Worm (Caenorhabditis elegans): ENCODE measurements around the gene T26A5.6.

The T26A5.6 gene

DNA sequence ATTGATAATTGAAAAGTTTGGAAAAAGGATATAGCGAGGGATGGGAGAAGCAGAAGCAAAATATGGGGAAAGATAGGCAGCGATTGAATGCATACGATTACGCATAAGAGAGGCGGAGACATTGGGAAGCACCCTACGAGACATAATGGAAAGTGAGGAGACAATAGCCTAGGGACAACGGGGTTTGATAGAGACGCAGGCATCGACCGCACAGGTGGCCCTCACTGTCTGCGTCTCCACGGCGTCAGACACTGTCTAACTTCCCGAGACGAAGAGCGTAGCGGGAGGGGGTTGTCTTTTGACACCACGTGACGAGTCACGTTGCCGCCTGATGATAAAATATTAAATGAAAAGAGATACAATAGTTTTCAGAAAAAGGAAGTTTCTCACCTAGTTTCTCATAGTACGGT lies 29.5 kb downstream of the T26A5.6 start (continued):
- TF ChIP-seq ctbp-1 (GFP tag; IDR thresholded peaks at IDR 0.05) (peak; percentile 56; the same call in 1 of the 2 replicates), lin-1 (GFP tag; IDR thresholded peaks at IDR 0.05) (peak; percentile 95), ztf-7 (tag; optimal IDR thresholded peaks at IDR 0.05) (no peak), cey-2 (tag; optimal IDR thresholded peaks at IDR 0.05; ENCODE audit: borderline replicate concordance, insufficient read depth) (no peak), sdz-12 (GFP tag; optimal IDR thresholded peaks at IDR 0.05) (no peak), zip-2 (tag; optimal IDR thresholded peaks at IDR 0.05) (no peak), snpc-1.2 (GFP tag; IDR thresholded peaks at IDR 0.05) (no peak), madf-5 (GFP tag; IDR thresholded peaks at IDR 0.05) (no peak), nhr-11 (tag; optimal IDR thresholded peaks at IDR 0.05) (peak; percentile 82), spr-3 (GFP tag; optimal IDR thresholded peaks at IDR 0.05) (peak; percentile 78), vab-7 (GFP tag; IDR thresholded peaks at IDR 0.05) (no peak)

ce11 chrIII:6420201-6420600 lies 30.3 kb downstream of the T26A5.6 start:
- TF ChIP-seq attf-4 (tag; optimal IDR thresholded peaks at IDR 0.05), result no peak
- TF ChIP-seq ZK546.5 (tag; optimal IDR thresholded peaks at IDR 0.05), result no peak
- peak; percentile 64; the same call in 1 of the 2 replicates for TF ChIP-seq pha-4 (GFP tag; IDR thresholded peaks at IDR 0.05)
- no peak for TF ChIP-seq pha-4 (tag; optimal IDR thresholded peaks at IDR 0.05)
- TF ChIP-seq nhr-102 (tag; optimal IDR thresholded peaks at IDR 0.05), result no peak
- 0 out of 2 replicates have a peak, but pooled peaks have one; percentile 22 for TF ChIP-seq ceh-20 (GFP tag; IDR thresholded peaks at IDR 0.05)
- peak in 1 of 2 experiments; percentile 31 for TF ChIP-seq unc-62 (GFP tag; optimal IDR thresholded peaks at IDR 0.05 in 1 of 2)
- TF ChIP-seq unc-62 (tag; optimal IDR thresholded peaks at IDR 0.05), result no peak
- TF ChIP-seq nhr-42 (GFP tag; IDR thresholded peaks at IDR 0.05), result no peak
- TF ChIP-seq fos-1 (tag; optimal IDR thresholded peaks at IDR 0.05), result no peak
- TF ChIP-seq ZK337.2 (GFP tag; IDR thresholded peaks at IDR 0.05), result no peak
- no peak for TF ChIP-seq Y105C5A.15 (GFP tag; IDR thresholded peaks at IDR 0.05)
- no peak for TF ChIP-seq daf-19 (GFP tag; conservative IDR thresholded peaks at IDR 0.05)
- no peak for TF ChIP-seq daf-8 (GFP tag; IDR thresholded peaks at IDR 0.05)
- no peak for TF ChIP-seq sdz-12 (GFP tag; optimal IDR thresholded peaks at IDR 0.05)
- no peak for TF ChIP-seq zip-11 (GFP tag; IDR thresholded peaks at IDR 0.05)
- peak in 1 of 2 experiments; percentile 51 for TF ChIP-seq mdl-1 (tag; optimal IDR thresholded peaks at IDR 0.05)
- TF ChIP-seq nhr-48 (tag; optimal IDR thresholded peaks at IDR 0.05), result no peak
- TF ChIP-seq snpc-4 (tag; optimal IDR thresholded peaks at IDR 0.05), result no peak
- no peak for TF ChIP-seq nhr-25 (tag; optimal IDR thresholded peaks at IDR 0.05; ENCODE audit: borderline replicate concordance, insufficient read depth)
- no peak for TF ChIP-seq ama-1 (optimal IDR thresholded peaks at IDR 0.05)
- TF ChIP-seq dmd-6 (GFP tag; IDR thresholded peaks at IDR 0.05), result peak; percentile 59
- no peak for TF ChIP-seq ztf-7 (tag; optimal IDR thresholded peaks at IDR 0.05)
- TF ChIP-seq zip-2 (tag; optimal IDR thresholded peaks at IDR 0.05), result no peak
- no peak for TF ChIP-seq ceh-62 (tag; optimal IDR thresholded peaks at IDR 0.05)
- peak; percentile 60 for TF ChIP-seq hlh-11 (tag; optimal IDR thresholded peaks at IDR 0.05)
- TF ChIP-seq madf-5 (GFP tag; IDR thresholded peaks at IDR 0.05), result no peak
- TF ChIP-seq dmd-9 (GFP tag; IDR thresholded peaks at IDR 0.05), result no peak
- no peak for TF ChIP-seq nhr-76 (tag; optimal IDR thresholded peaks at IDR 0.05)
- TF ChIP-seq mes-2 (tag; optimal IDR thresholded peaks at IDR 0.05; ENCODE audit: poor library complexity, severe bottlenecking), result no peak
- peak; percentile 7; the same call in 1 of the 2 replicates for TF ChIP-seq hmg-1.1 (GFP tag; IDR thresholded peaks at IDR 0.05)
- no peak for TF ChIP-seq zfp-2 (tag; optimal IDR thresholded peaks at IDR 0.05)
- TF ChIP-seq ceh-28 (tag; optimal IDR thresholded peaks at IDR 0.05), result no peak
- TF ChIP-seq nhr-11 (tag; optimal IDR thresholded peaks at IDR 0.05), result peak; percentile 57
- no peak for TF ChIP-seq T26A8.4 (GFP tag; IDR thresholded peaks at IDR 0.05)
- no peak for TF ChIP-seq vab-7 (GFP tag; IDR thresholded peaks at IDR 0.05)
- TF ChIP-seq lir-3 (tag; optimal IDR thresholded peaks at IDR 0.05), result no peak
- no peak for TF ChIP-seq nhr-6 (tag; optimal IDR thresholded peaks at IDR 0.05)
- TF ChIP-seq daf-16 (GFP tag; optimal IDR thresholded peaks at IDR 0.05), result peak in 1 of 2 experiments; percentile 61
- TF ChIP-seq daf-16 (tag; optimal IDR thresholded peaks at IDR 0.05), result peak; percentile 36
- no peak for TF ChIP-seq T20F7.1 (GFP tag; optimal IDR thresholded peaks at IDR 0.05)
- no peak for TF ChIP-seq lin-15B (tag; optimal IDR thresholded peaks at IDR 0.05)
- 0 out of 2 replicates have a peak, but pooled peaks have one; percentile 11 for TF ChIP-seq mdt-29 (GFP tag; IDR thresholded peaks at IDR 0.05)
- no peak for TF ChIP-seq unc-130 (GFP tag; optimal IDR thresholded peaks at IDR 0.05)
- TF ChIP-seq F26F4.8 (GFP tag; conservative IDR thresholded peaks at IDR 0.05), result no peak
- no peak for TF ChIP-seq lin-1 (GFP tag; IDR thresholded peaks at IDR 0.05)

Measured in whole organism, L4 larva.